Worm (Caenorhabditis elegans): ENCODE results near the gene lido-13.

- TF ChIP-seq med-1 (GFP tag; optimal IDR thresholded peaks at IDR 0.05; ENCODE audit: insufficient read depth) (no peak), ref-1 (GFP tag; conservative IDR thresholded peaks at IDR 0.05) (no peak), tab-1 (GFP tag; IDR thresholded peaks at IDR 0.05) (no peak), cog-1 (tag; optimal IDR thresholded peaks at IDR 0.05) (no peak)
These were observed 45.7 kb downstream of the lido-13 start, which contains the start of gene sdz-5 for ce11 chrII:3008400-3008799.

Measured in whole organism, midembryonic.